Worm (Caenorhabditis elegans) whole organism, young adult: ENCODE results near the gene str-175.

Experiments used
- D2030.7 ChIP-seq: fragments of 200-800 bp; sonication (Bioruptor generic); IDR thresholded peaks from 2 replicates; pipeline ENCODE4 v1.3.6; 2022; ENCODE audit warnings: missing genetic modification reagents, missing genetic modification characterization, missing compliant biosample characterization
- T26A5.8 ChIP-seq: sonication (generic microtip); optimal IDR thresholded peaks from 2 replicates; lab custom pipeline; 2016; ENCODE audit warnings: missing genetic modification characterization, missing compliant biosample characterization
- Y53G8AR.9 ChIP-seq: fragments of 200-800 bp; sonication (Bioruptor generic); conservative IDR thresholded peaks from 2 replicates; pipeline ENCODE4 v1.3.6; 2022; ENCODE audit warnings: missing genetic modification reagents, missing genetic modification characterization, missing compliant biosample characterization
- Y67H2A.10 ChIP-seq: fragments of 200-800 bp; sonication (Bioruptor generic); conservative IDR thresholded peaks from 2 replicates; pipeline ENCODE4 v1.3.6; 2022; ENCODE audit warnings: missing genetic modification reagents, missing genetic modification characterization, missing compliant biosample characterization
- ZK185.1 ChIP-seq: sonication (generic microtip); optimal IDR thresholded peaks from 2 replicates; lab custom pipeline; 2016; ENCODE audit warnings: mild to moderate bottlenecking, missing genetic modification characterization, missing compliant biosample characterization; ENCODE audit not compliant: poor library complexity, severe bottlenecking
- ama-1 ChIP-seq, 3 experiments: fragments of 150-350 bp in 1 of 3; sonication (generic microtip) in 2 of 3; optimal IDR thresholded peaks; 2 replicates each; lab custom pipeline; 2014 to 2018; ENCODE audit warnings: missing biosample characterization in 2 of 3, missing genetic modification characterization in 2 of 3, missing genetic modification reagents in 2 of 3
- aptf-2 ChIP-seq: fragments of 200-800 bp; sonication (Bioruptor generic); conservative IDR thresholded peaks from 2 replicates; pipeline ENCODE4 v1.3.6; 2022; ENCODE audit warnings: missing genetic modification reagents, missing genetic modification characterization, missing compliant biosample characterization
- aptf-3 ChIP-seq: fragments of 200-800 bp; sonication (Bioruptor generic); IDR thresholded peaks from 2 replicates; pipeline ENCODE4 v1.3.6; 2022; ENCODE audit warnings: missing genetic modification characterization, missing compliant biosample characterization
- athp-1 ChIP-seq: sonication (generic microtip); optimal IDR thresholded peaks from 2 replicates; lab custom pipeline; 2017; ENCODE audit warnings: mild to moderate bottlenecking, missing genetic modification characterization, missing compliant biosample characterization
- attf-5 ChIP-seq: fragments of 200-800 bp; sonication (Bioruptor generic); optimal IDR thresholded peaks from 2 replicates; lab custom pipeline; 2018; ENCODE audit warnings: mild to moderate bottlenecking, missing genetic modification characterization, missing compliant biosample characterization
- ccch-3 ChIP-seq: fragments of 200-800 bp; sonication (Bioruptor generic); optimal IDR thresholded peaks from 2 replicates; lab custom pipeline; 2018; ENCODE audit warnings: mild to moderate bottlenecking, missing genetic modification characterization, missing compliant biosample characterization
- ceh-91 ChIP-seq: fragments of 200-800 bp; sonication (Bioruptor generic); IDR thresholded peaks from 2 replicates; pipeline ENCODE4 v1.3.6; 2022; ENCODE audit warnings: missing genetic modification reagents, missing genetic modification characterization, missing compliant biosample characterization
- die-1 ChIP-seq: sonication (generic microtip); optimal IDR thresholded peaks from 2 replicates; lab custom pipeline; 2016; ENCODE audit warnings: missing genotype, mild to moderate bottlenecking, missing genetic modification characterization, missing compliant biosample characterization
- egl-18 ChIP-seq: fragments of 200-800 bp; sonication (Bioruptor generic); IDR thresholded peaks from 2 replicates; pipeline ENCODE4 v1.3.6; 2022; ENCODE audit warnings: missing genetic modification reagents, missing genetic modification characterization, missing compliant biosample characterization
- egrh-3 ChIP-seq: fragments of 200-800 bp; sonication (Bioruptor generic); IDR thresholded peaks from 2 replicates; pipeline ENCODE4 v1.3.6; 2022; ENCODE audit warnings: missing genetic modification reagents, missing genetic modification characterization, missing compliant biosample characterization
- ets-4 ChIP-seq: fragments of 200-800 bp; sonication (Bioruptor generic); optimal IDR thresholded peaks from 2 replicates; lab custom pipeline; 2018; ENCODE audit warnings: mild to moderate bottlenecking, missing genetic modification characterization, missing compliant biosample characterization
- him-1 ChIP-seq: sonication (generic microtip); optimal IDR thresholded peaks from 2 replicates; lab custom pipeline; 2016; ENCODE audit warnings: missing genotype, missing genetic modification reagents, missing genetic modification characterization, missing compliant biosample characterization
- hmg-1.2 ChIP-seq: fragments of 200-800 bp; sonication (Bioruptor generic); IDR thresholded peaks from 2 replicates; pipeline ENCODE4 v1.3.6; 2022; ENCODE audit warnings: missing genetic modification reagents, missing genetic modification characterization, missing compliant biosample characterization
- hrde-1 ChIP-seq: sonication (generic microtip); optimal IDR thresholded peaks from 2 replicates; lab custom pipeline; 2016; ENCODE audit warnings: missing genetic modification characterization, mild to moderate bottlenecking, missing compliant biosample characterization, moderate library complexity, missing genotype, missing genetic modification reagents, borderline replicate concordance
- hsf-1 ChIP-seq: fragments of 200-800 bp; sonication (Bioruptor generic); IDR thresholded peaks from 2 replicates; pipeline ENCODE4 v1.3.6; 2022; ENCODE audit warnings: missing genetic modification reagents, missing genetic modification characterization, missing compliant biosample characterization
- lag-1 ChIP-seq: fragments of 200-800 bp; sonication (Bioruptor generic); IDR thresholded peaks from 2 replicates; pipeline ENCODE4 v1.3.6; 2022; ENCODE audit warnings: missing genetic modification reagents, missing genetic modification characterization, missing compliant biosample characterization
- lin-26 ChIP-seq: fragments of 200-800 bp; sonication (Bioruptor generic); IDR thresholded peaks from 2 replicates; pipeline ENCODE4 v1.3.6; 2022; ENCODE audit warnings: missing genetic modification reagents, missing genetic modification characterization, missing compliant biosample characterization
- lin-40 ChIP-seq: sonication (generic microtip); optimal IDR thresholded peaks from 2 replicates; lab custom pipeline; 2016; ENCODE audit warnings: missing genetic modification characterization, mild to moderate bottlenecking, missing compliant biosample characterization, missing genotype, missing genetic modification reagents
- lin-54 ChIP-seq: fragments of 200-800 bp; sonication (Bioruptor generic); optimal IDR thresholded peaks from 2 replicates; lab custom pipeline; 2018; ENCODE audit warnings: mild to moderate bottlenecking, missing genetic modification characterization, missing compliant biosample characterization
- lir-1 ChIP-seq: fragments of 200-800 bp; sonication (Bioruptor generic); conservative IDR thresholded peaks from 2 replicates; pipeline ENCODE4 v1.3.6; 2022; ENCODE audit warnings: missing genetic modification reagents, missing genetic modification characterization, missing compliant biosample characterization
- lsl-1 ChIP-seq: fragments of 200-800 bp; sonication (Bioruptor generic); optimal IDR thresholded peaks from 2 replicates; lab custom pipeline; 2018; ENCODE audit warnings: mild to moderate bottlenecking, missing genetic modification characterization, moderate library complexity, missing compliant biosample characterization
- lsy-27 ChIP-seq: sonication (generic microtip); optimal IDR thresholded peaks from 2 replicates; lab custom pipeline; 2017; ENCODE audit warnings: missing genetic modification characterization, mild to moderate bottlenecking, missing compliant biosample characterization, antibody characterized with exemption, missing genotype, borderline replicate concordance; ENCODE audit not compliant: insufficient read depth
- madf-6 ChIP-seq: fragments of 200-800 bp; sonication (Bioruptor generic); IDR thresholded peaks from 2 replicates; pipeline ENCODE4 v1.3.6; 2022; ENCODE audit warnings: missing genetic modification reagents, missing genetic modification characterization, missing compliant biosample characterization
- mcd-1 ChIP-seq: fragments of 200-800 bp; sonication (Bioruptor generic); IDR thresholded peaks from 2 replicates; pipeline ENCODE4 v1.3.6; 2022; ENCODE audit warnings: missing genetic modification reagents, missing genetic modification characterization, missing compliant biosample characterization
- mes-4 ChIP-seq: sonication (generic microtip); optimal IDR thresholded peaks from 2 replicates; lab custom pipeline; 2016; ENCODE audit warnings: missing genotype, missing genetic modification characterization, missing compliant biosample characterization
- pbrm-1 ChIP-seq: fragments of 200-800 bp; sonication (Bioruptor generic); IDR thresholded peaks from 2 replicates; pipeline ENCODE4 v1.3.6; 2022; ENCODE audit warnings: missing genetic modification reagents, missing genetic modification characterization, missing compliant biosample characterization
- rec-8 ChIP-seq, 2 experiments: sonication (generic microtip); optimal IDR thresholded peaks; 2 replicates each; lab custom pipeline; 2016; ENCODE audit warnings: mild to moderate bottlenecking in 2 of 2, missing genetic modification characterization in 2 of 2, missing genetic modification reagents in 2 of 2, missing genotype in 2 of 2, missing biosample characterization in 1 of 2, missing compliant biosample characterization in 1 of 2, moderate library complexity in 1 of 2
- repo-1 ChIP-seq: sonication (generic microtip); optimal IDR thresholded peaks from 2 replicates; lab custom pipeline; 2017; ENCODE audit warnings: mild to moderate bottlenecking, missing genetic modification characterization, missing compliant biosample characterization
- sea-2 ChIP-seq: fragments of 200-800 bp; sonication (Bioruptor generic); IDR thresholded peaks from 2 replicates; pipeline ENCODE4 v1.3.6; 2022; ENCODE audit warnings: missing genetic modification characterization, missing compliant biosample characterization
- snpc-1.1 ChIP-seq: sonication (generic microtip); optimal IDR thresholded peaks from 2 replicates; lab custom pipeline; 2017; ENCODE audit warnings: missing genetic modification characterization, mild to moderate bottlenecking, missing compliant biosample characterization, antibody characterized with exemption, moderate library complexity, missing genotype, missing genetic modification reagents; ENCODE audit not compliant: insufficient read depth
- sptf-2 ChIP-seq: fragments of 200-800 bp; sonication (Bioruptor generic); optimal IDR thresholded peaks from 2 replicates; lab custom pipeline; 2018; ENCODE audit warnings: mild to moderate bottlenecking, missing genetic modification characterization, missing compliant biosample characterization
- tbp1 ChIP-seq: fragments of 200-800 bp; sonication (Bioruptor generic); optimal IDR thresholded peaks from 2 replicates; lab custom pipeline; 2018; ENCODE audit warnings: mild to moderate bottlenecking, missing genetic modification characterization, missing compliant biosample characterization
- unc-130 ChIP-seq: sonication (generic microtip); optimal IDR thresholded peaks from 2 replicates; lab custom pipeline; 2016; ENCODE audit warnings: missing genetic modification reagents, missing genetic modification characterization, missing compliant biosample characterization
- ztf-18 ChIP-seq: sonication (generic microtip); optimal IDR thresholded peaks from 2 replicates; lab custom pipeline; 2016; ENCODE audit warnings: missing genotype, mild to moderate bottlenecking, missing genetic modification characterization, missing compliant biosample characterization
- ztf-26 ChIP-seq: sonication (generic microtip); optimal IDR thresholded peaks from 2 replicates; lab custom pipeline; 2017; ENCODE audit warnings: missing genetic modification characterization, missing compliant biosample characterization

The str-175 gene

DNA sequence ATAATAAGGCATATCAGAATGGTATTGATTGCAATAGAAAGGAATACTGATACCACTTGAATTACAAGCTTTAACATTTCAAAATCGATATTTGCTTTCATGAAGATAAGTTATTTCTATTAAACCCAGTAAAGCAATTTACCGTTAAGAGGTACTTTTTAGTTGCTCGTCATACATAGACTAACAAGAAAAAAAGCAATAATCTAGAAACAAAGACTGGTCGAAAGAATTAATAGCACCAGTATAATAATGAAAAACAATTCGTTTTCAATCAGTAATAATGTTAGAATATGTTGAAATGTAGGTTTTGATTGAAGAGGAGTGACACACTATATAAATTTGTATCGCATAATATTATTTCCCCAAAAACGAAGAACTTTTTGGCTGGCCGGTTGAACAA lies at the start of gene str-175:
str-175 (minus strand) TSS at position 101 of the 400 bp plus-strand sequence.
- TF ChIP-seq lin-26 (GFP tag; lab: Robert Waterston, UW) (no peak), hmg-1.2 (GFP tag; lab: Robert Waterston, UW) (no peak), lin-40 (tag; lab: Kevin White, UChicago) (no peak), ztf-18 (tag; lab: Kevin White, UChicago) (no peak), egrh-3 (no peak), athp-1 (tag; lab: Kevin White, UChicago) (no peak), sptf-2 (no peak), egl-18 (GFP tag; lab: Robert Waterston, UW) (no peak), repo-1 (tag; lab: Kevin White, UChicago) (no peak), aptf-2 (GFP tag; lab: Robert Waterston, UW) (no peak), mes-4 (tag; lab: Kevin White, UChicago) (no peak), ZK185.1 (no peak), sea-2 (no peak), him-1 (tag; lab: Kevin White, UChicago) (no peak), lir-1 (no peak)

DNA sequence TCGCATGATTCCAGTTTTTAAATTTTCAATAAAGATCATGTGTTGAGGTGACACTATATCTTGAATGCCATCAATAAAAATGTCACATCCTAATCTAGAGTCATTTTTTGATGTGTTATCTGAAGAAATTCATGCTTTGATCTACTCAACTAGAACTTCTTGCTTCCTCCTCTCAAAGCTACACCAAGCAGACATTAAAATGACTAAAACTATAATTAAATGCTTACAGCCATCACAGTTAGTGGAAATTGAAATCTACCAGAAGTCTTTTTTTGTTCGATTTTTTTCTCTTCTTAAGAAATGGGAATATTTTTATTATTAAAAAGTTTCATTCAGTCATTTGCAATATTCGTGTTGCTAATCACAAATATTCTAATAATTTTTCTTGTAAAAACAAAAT lies 47.3 kb upstream of the str-175 start, which contains the start of gene str-158:
str-158 (plus strand) TSS at position 301 of the 400 bp plus-strand sequence.
- TF ChIP-seq sea-2: no peak
- no peak for TF ChIP-seq athp-1 (tag; lab: Kevin White, UChicago)
- no peak for TF ChIP-seq ccch-3 (GFP tag; lab: Kevin White, UChicago)
- TF ChIP-seq lin-54 (GFP tag; lab: Kevin White, UChicago): no peak
- TF ChIP-seq die-1: no peak
- TF ChIP-seq mcd-1 (GFP tag; lab: Robert Waterston, UW): no peak

DNA sequence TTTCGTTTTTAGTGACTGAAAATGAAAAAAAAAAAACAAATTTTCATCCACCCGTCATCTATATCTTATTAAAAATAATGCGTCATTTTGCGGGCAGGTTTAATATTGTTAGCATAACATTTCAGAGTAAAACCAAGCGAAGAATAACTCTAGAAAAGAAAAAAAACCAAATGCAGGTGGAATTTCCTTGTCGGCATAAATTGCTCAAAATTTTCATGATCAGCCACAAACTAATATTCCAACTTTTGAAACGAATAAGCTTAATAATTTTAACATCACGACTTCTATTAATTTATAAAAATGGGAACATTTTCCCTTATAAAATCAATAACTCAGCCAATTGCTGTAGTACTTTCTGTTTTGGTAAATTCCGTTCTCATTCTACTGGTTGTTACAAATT lies 45.2 kb upstream of the str-175 start, which contains the start of gene str-155:
str-155 (plus strand) TSS at position 301 of the 400 bp plus-strand sequence.
- TF ChIP-seq D2030.7 (GFP tag; lab: Robert Waterston, UW) (no peak), unc-130 (GFP tag; lab: Kevin White, UChicago) (no peak), lsy-27 (tag; lab: Kevin White, UChicago) (no peak), Y67H2A.10 (GFP tag; lab: Robert Waterston, UW) (no peak), lin-40 (tag; lab: Kevin White, UChicago) (no peak), lag-1 (GFP tag; lab: Robert Waterston, UW) (no peak), attf-5 (GFP tag; lab: Kevin White, UChicago) (no peak), lir-1 (no peak), lsl-1 (GFP tag; lab: Kevin White, UChicago) (no peak), ZK185.1 (no peak), pbrm-1 (GFP tag; lab: Robert Waterston, UW) (no peak), snpc-1.1 (no peak), ceh-91 (GFP tag; lab: Robert Waterston, UW) (no peak), tbp1 (GFP tag; lab: Kevin White, UChicago) (no peak), ztf-26 (no peak), ets-4 (GFP tag; lab: Kevin White, UChicago) (no peak)
- TF ChIP-seq, all 124 proteins: peak for 0

DNA sequence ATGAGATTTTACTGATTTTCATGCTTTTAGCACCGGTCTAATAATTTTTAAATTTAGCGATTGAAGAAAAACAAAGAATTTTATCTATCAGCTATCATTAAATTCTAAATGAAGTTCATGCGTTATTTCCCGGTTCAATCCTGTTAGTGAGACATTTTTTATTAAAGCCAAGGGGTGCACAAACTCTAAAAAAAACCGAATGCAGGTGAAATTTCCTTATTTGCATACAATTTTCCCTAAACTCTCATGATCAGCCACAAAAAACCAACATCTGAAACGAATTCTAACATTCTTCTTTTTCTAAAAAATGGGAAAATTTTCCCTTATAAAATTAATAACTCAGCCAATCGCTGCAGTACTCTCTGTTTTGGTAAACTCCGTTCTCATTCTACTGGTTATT lies 42.6 kb upstream of the str-175 start, which contains the start of gene str-156:
str-156 (plus strand) TSS at position 301 of the 400 bp plus-strand sequence.
- no peak for TF ChIP-seq D2030.7 (GFP tag; lab: Robert Waterston, UW)
- no peak for TF ChIP-seq hrde-1 (tag; lab: Kevin White, UChicago)
- TF ChIP-seq sea-2: no peak
- no peak for TF ChIP-seq aptf-3 (GFP tag; lab: Robert Waterston, UW)
- no peak for TF ChIP-seq hsf-1
- TF ChIP-seq rec-8 (tag; optimal IDR thresholded peaks at IDR 0.05; lab: Kevin White, UChicago): no peak
- no peak for TF ChIP-seq T26A5.8 (tag; lab: Kevin White, UChicago)
- TF ChIP-seq madf-6 (GFP tag; lab: Robert Waterston, UW): no peak
- TF ChIP-seq ama-1 (optimal IDR thresholded peaks at IDR 0.05; lab: Kevin White, UChicago): no peak
- no peak for TF ChIP-seq ama-1 (GFP tag; optimal IDR thresholded peaks at IDR 0.05; lab: Kevin White, UChicago)
- no peak for TF ChIP-seq Y53G8AR.9 (GFP tag; lab: Robert Waterston, UW)
- TF ChIP-seq ets-4 (GFP tag; lab: Kevin White, UChicago): no peak
